Fruit fly (Drosophila melanogaster) whole organism, embryonic: ENCODE results near the gene CG7794.
A peak's percentile ranks its signal among the peaks of the same experiment; 100 is the strongest.

ENCODE experiments used
- CG1024 ChIP-seq: fragments of 200-800 bp; sonication (Bioruptor generic); IDR thresholded peaks from 2 replicates; pipeline ENCODE4 v1.3.6; 2022; ENCODE audit warnings: missing biosample characterization, missing genetic modification characterization
- CG11456 ChIP-seq: fragments of 200-800 bp; sonication (Bioruptor generic); IDR thresholded peaks from 3 replicates; pipeline ENCODE4 v1.3.6; 2022; ENCODE audit warnings: missing biosample characterization, missing genetic modification characterization
- CG12744 ChIP-seq: fragments of 200-800 bp; sonication (Bioruptor generic); optimal IDR thresholded peaks from 2 replicates; lab custom pipeline; 2016; ENCODE audit warnings: missing biosample characterization, missing genetic modification characterization
- CG16863 ChIP-seq: fragments of 200-800 bp; sonication (Bioruptor generic); optimal IDR thresholded peaks from 3 replicates; lab custom pipeline; 2016; ENCODE audit warnings: missing biosample characterization, missing genetic modification characterization
- CG1792 ChIP-seq: fragments of 200-800 bp; sonication (Bioruptor generic); optimal IDR thresholded peaks from 2 replicates; lab custom pipeline; 2016; ENCODE audit warnings: missing biosample characterization, missing genetic modification characterization
- CG2120 ChIP-seq: fragments of 200-800 bp; sonication (Bioruptor generic); optimal IDR thresholded peaks from 3 replicates; lab custom pipeline; 2016; ENCODE audit warnings: missing biosample characterization, missing genetic modification characterization
- CG31224 ChIP-seq: fragments of 200-800 bp; sonication (Bioruptor generic); IDR thresholded peaks from 2 replicates; pipeline ENCODE4 v1.3.6; 2022; ENCODE audit warnings: missing biosample characterization, missing genetic modification characterization
- CG31365 ChIP-seq: fragments of 200-800 bp; sonication (Bioruptor generic); optimal IDR thresholded peaks from 2 replicates; lab custom pipeline; 2018; ENCODE audit warnings: missing biosample characterization, mild to moderate bottlenecking, missing genetic modification characterization
- CG31441 ChIP-seq: fragments of 200-800 bp; sonication (Bioruptor generic); IDR thresholded peaks from 2 replicates; pipeline ENCODE4 v1.3.6; 2022; ENCODE audit warnings: missing biosample characterization, missing genetic modification characterization
- CG4360 ChIP-seq: fragments of 200-800 bp; sonication (Bioruptor generic); IDR thresholded peaks from 2 replicates; pipeline ENCODE4 v1.3.6; 2022; ENCODE audit warnings: missing biosample characterization, missing genetic modification characterization
- CG5245 ChIP-seq: fragments of 200-800 bp; sonication (Bioruptor generic); optimal IDR thresholded peaks from 3 replicates; lab custom pipeline; 2016; ENCODE audit warnings: missing biosample characterization, missing genetic modification characterization
- CG6175 ChIP-seq: fragments of 200-800 bp; sonication (Bioruptor generic); IDR thresholded peaks from 3 replicates; pipeline ENCODE4 v1.3.6; 2022; ENCODE audit warnings: missing biosample characterization, missing genetic modification characterization
- CG6654 ChIP-seq: fragments of 200-800 bp; sonication (Bioruptor generic); optimal IDR thresholded peaks from 2 replicates; lab custom pipeline; 2017; ENCODE audit warnings: missing biosample characterization, mild to moderate bottlenecking, missing genetic modification characterization
- CG7271 ChIP-seq: fragments of 200-800 bp; sonication (Bioruptor generic); optimal IDR thresholded peaks from 2 replicates; lab custom pipeline; 2018; ENCODE audit warnings: missing biosample characterization, mild to moderate bottlenecking, missing genetic modification characterization, moderate library complexity
- CG8388 ChIP-seq: fragments of 200-800 bp; sonication (Bioruptor generic); optimal IDR thresholded peaks from 2 replicates; lab custom pipeline; 2019; ENCODE audit warnings: missing biosample characterization, mild to moderate bottlenecking, missing genetic modification characterization, moderate library complexity
- CG8924 ChIP-seq: fragments of 200-800 bp; optimal IDR thresholded peaks from 3 replicates; lab custom pipeline; 2019; ENCODE audit warnings: missing biosample characterization, mild to moderate bottlenecking, missing genetic modification characterization, moderate library complexity
- CG9215 ChIP-seq: fragments of 200-800 bp; sonication (Bioruptor generic); IDR thresholded peaks from 2 replicates; pipeline ENCODE4 v1.3.6; 2022; ENCODE audit warnings: missing biosample characterization, missing genetic modification characterization
- CG9876 ChIP-seq: fragments of 200-800 bp; sonication (Bioruptor generic); optimal IDR thresholded peaks from 2 replicates; lab custom pipeline; 2016; ENCODE audit warnings: missing biosample characterization, missing genetic modification characterization
- CrebB ChIP-seq: fragments of 200-800 bp; sonication (Bioruptor generic); optimal IDR thresholded peaks from 3 replicates; lab custom pipeline; 2018; ENCODE audit warnings: missing biosample characterization, mild to moderate bottlenecking, missing genetic modification characterization
- Fer3 ChIP-seq: fragments of 200-800 bp; sonication (Bioruptor generic); optimal IDR thresholded peaks from 2 replicates; lab custom pipeline; 2018; ENCODE audit warnings: missing biosample characterization, mild to moderate bottlenecking, missing genetic modification characterization, moderate library complexity
- Hey ChIP-seq: fragments of 200-800 bp; sonication (Bioruptor generic); optimal IDR thresholded peaks from 3 replicates; lab custom pipeline; 2018; ENCODE audit warnings: missing biosample characterization, mild to moderate bottlenecking, missing genetic modification characterization
- Mad ChIP-seq: fragments of 200-800 bp; sonication (Bioruptor generic); optimal IDR thresholded peaks from 2 replicates; lab custom pipeline; 2016; ENCODE audit warnings: missing biosample characterization, missing genetic modification characterization
- NFAT ChIP-seq: fragments of 200-800 bp; sonication (Bioruptor generic); IDR thresholded peaks from 2 replicates; pipeline ENCODE4 v1.3.6; 2022; ENCODE audit warnings: missing biosample characterization, missing genetic modification characterization
- Poxn ChIP-seq: fragments of 200-800 bp; sonication (Bioruptor generic); IDR thresholded peaks from 2 replicates; pipeline ENCODE4 v1.3.6; 2022; ENCODE audit warnings: missing biosample characterization, missing genetic modification characterization
- Ravus ChIP-seq: fragments of 200-800 bp; sonication (Bioruptor generic); IDR thresholded peaks from 2 replicates; pipeline ENCODE4 v1.3.6; 2022; ENCODE audit warnings: missing biosample characterization, missing genetic modification characterization
- Sox100B ChIP-seq: fragments of 200-800 bp; sonication (Bioruptor generic); optimal IDR thresholded peaks from 3 replicates; lab custom pipeline; 2018; ENCODE audit warnings: missing biosample characterization, mild to moderate bottlenecking, missing genetic modification characterization
- TFAM ChIP-seq: fragments of 200-800 bp; sonication (Bioruptor generic); optimal IDR thresholded peaks from 2 replicates; lab custom pipeline; 2017; ENCODE audit warnings: missing biosample characterization, missing genetic modification characterization, inconsistent platforms
- Trl ChIP-seq, 3 experiments: fragments of >200 bp in 2 of 3; fragments of 200-800 bp in 1 of 3; sonication (Bioruptor generic) in 1 of 3; optimal IDR thresholded peaks; 2 replicates in 1 of 3; 3 replicates in 2 of 3; lab custom pipeline; 2016 to 2017; ENCODE audit warnings: missing biosample characterization in 1 of 3, missing genetic modification characterization in 1 of 3
- chm ChIP-seq: fragments of 200-800 bp; sonication (Bioruptor generic); IDR thresholded peaks from 2 replicates; pipeline ENCODE4 v1.3.6; 2022; ENCODE audit warnings: missing biosample characterization, missing genetic modification characterization
- dan ChIP-seq: fragments of 200-800 bp; sonication (Bioruptor generic); IDR thresholded peaks from 2 replicates; pipeline ENCODE4 v1.3.6; 2022; ENCODE audit warnings: missing biosample characterization, missing genetic modification characterization
- dmrt99B ChIP-seq: fragments of 200-800 bp; sonication (Bioruptor generic); optimal IDR thresholded peaks from 2 replicates; lab custom pipeline; 2018; ENCODE audit warnings: missing biosample characterization, mild to moderate bottlenecking, missing genetic modification characterization, moderate library complexity
- esg ChIP-seq: fragments of 200-800 bp; sonication (Bioruptor generic); conservative IDR thresholded peaks from 2 replicates; pipeline ENCODE4 v1.3.6; 2022; ENCODE audit warnings: missing biosample characterization, missing genetic modification characterization
- exex ChIP-seq: fragments of 200-800 bp; sonication (Bioruptor generic); optimal IDR thresholded peaks from 4 replicates; lab custom pipeline; 2018; ENCODE audit warnings: missing biosample characterization, mild to moderate bottlenecking, missing genetic modification characterization, moderate library complexity
- grau ChIP-seq: fragments of 200-800 bp; optimal IDR thresholded peaks from 3 replicates; lab custom pipeline; 2019; ENCODE audit warnings: missing biosample characterization, mild to moderate bottlenecking, missing genetic modification characterization, moderate library complexity
- gsb ChIP-seq: fragments of 200-800 bp; sonication (Bioruptor generic); IDR thresholded peaks from 2 replicates; pipeline ENCODE4 v1.3.6; 2022; ENCODE audit warnings: missing biosample characterization, missing genetic modification characterization
- gsb-n ChIP-seq: fragments of 200-800 bp; sonication (Bioruptor generic); optimal IDR thresholded peaks from 3 replicates; lab custom pipeline; 2018; ENCODE audit warnings: missing biosample characterization, mild to moderate bottlenecking, missing genetic modification characterization
- ind ChIP-seq: fragments of 200-800 bp; sonication (Bioruptor generic); optimal IDR thresholded peaks from 3 replicates; lab custom pipeline; 2016; ENCODE audit warnings: missing biosample characterization, missing genetic modification characterization
- insv ChIP-seq, 2 experiments: fragments of 200-800 bp; sonication (Bioruptor generic); optimal IDR thresholded peaks; 3 replicates each; lab custom pipeline; 2016 to 2018; ENCODE audit warnings: missing biosample characterization in 2 of 2, missing genetic modification characterization in 2 of 2
- jing ChIP-seq: fragments of 200-800 bp; sonication (Bioruptor generic); optimal IDR thresholded peaks from 2 replicates; lab custom pipeline; 2018; ENCODE audit warnings: missing biosample characterization, mild to moderate bottlenecking, missing genetic modification characterization
- lbe ChIP-seq: fragments of 200-800 bp; sonication (Bioruptor generic); optimal IDR thresholded peaks from 2 replicates; lab custom pipeline; 2016; ENCODE audit warnings: missing biosample characterization, mild to moderate bottlenecking, missing genetic modification characterization
- luna ChIP-seq: fragments of 200-800 bp; sonication (Bioruptor generic); optimal IDR thresholded peaks from 2 replicates; lab custom pipeline; 2016; ENCODE audit warnings: missing biosample characterization, missing genetic modification characterization
- oc ChIP-seq: fragments of 200-800 bp; sonication (Bioruptor generic); optimal IDR thresholded peaks from 2 replicates; lab custom pipeline; 2018; ENCODE audit warnings: missing biosample characterization, mild to moderate bottlenecking, missing genetic modification characterization, moderate library complexity
- otp ChIP-seq: fragments of 200-800 bp; sonication (Bioruptor generic); IDR thresholded peaks from 3 replicates; pipeline ENCODE4, ENCODE4 v1.3.6; 2022; ENCODE audit warnings: missing biosample characterization, missing genetic modification characterization
- pum ChIP-seq: fragments of 200-800 bp; sonication (Bioruptor generic); optimal IDR thresholded peaks from 2 replicates; lab custom pipeline; 2016; ENCODE audit warnings: missing biosample characterization, missing genetic modification characterization
- shn ChIP-seq: fragments of 200-800 bp; sonication (Bioruptor generic); optimal IDR thresholded peaks from 3 replicates; lab custom pipeline; 2016; ENCODE audit warnings: missing biosample characterization, missing genetic modification characterization
- sna ChIP-seq: fragments of 200-800 bp; sonication (Bioruptor generic); IDR thresholded peaks from 2 replicates; pipeline ENCODE4 v1.3.6; 2022; ENCODE audit warnings: missing biosample characterization, missing genetic modification characterization; ENCODE audit not compliant: partially characterized antibody
- tap ChIP-seq: fragments of 200-800 bp; optimal IDR thresholded peaks from 3 replicates; lab custom pipeline; 2019; ENCODE audit warnings: missing biosample characterization, mild to moderate bottlenecking, missing genetic modification characterization, moderate library complexity
- tio ChIP-seq: fragments of 200-800 bp; sonication (Bioruptor generic); optimal IDR thresholded peaks from 2 replicates; lab custom pipeline; 2017; ENCODE audit warnings: missing biosample characterization, missing genetic modification characterization, inconsistent platforms
- ttk ChIP-seq: fragments of 200-800 bp; sonication (Bioruptor generic); IDR thresholded peaks from 2 replicates; pipeline ENCODE4 v2.1.2; 2022; ENCODE audit warnings: missing biosample characterization, missing genetic modification characterization
- tx ChIP-seq: fragments of 200-800 bp; sonication (Bioruptor generic); optimal IDR thresholded peaks from 2 replicates; lab custom pipeline; 2016; ENCODE audit warnings: missing biosample characterization, missing genetic modification characterization
- unpg ChIP-seq: fragments of 200-800 bp; sonication (Bioruptor generic); optimal IDR thresholded peaks from 3 replicates; lab custom pipeline; 2018; ENCODE audit warnings: missing biosample characterization, mild to moderate bottlenecking, missing genetic modification characterization, moderate library complexity

The CG7794 gene

dm6 chr3R:18018828-18019461, 4.6 kb upstream of the CG7794 start, which contains the start of gene DNaseII (continued):
- TF ChIP-seq Hey (tag; lab: Kevin White, UChicago): no peak
- peak; percentile 19 for TF ChIP-seq CG1792 (GFP tag; lab: Kevin White, UChicago)
- TF ChIP-seq chm (GFP tag; lab: Robert Waterston, UW): no peak
- TF ChIP-seq CG7271: no peak
- no peak for TF ChIP-seq CG9215 (GFP tag; lab: Robert Waterston, UW)
- TF ChIP-seq Trl (optimal IDR thresholded peaks at IDR 0.05; lab: Kevin White, UChicago): no peak
- no peak for TF ChIP-seq Trl (GFP tag; optimal IDR thresholded peaks at IDR 0.05; lab: Kevin White, UChicago)
- TF ChIP-seq CG2120 (GFP tag; lab: Kevin White, UChicago): peak; percentile 52
- no peak for TF ChIP-seq luna (GFP tag; lab: Kevin White, UChicago)
- TF ChIP-seq gsb (GFP tag; lab: Robert Waterston, UW): no peak
- TF ChIP-seq CG31441 (GFP tag; lab: Robert Waterston, UW): peak; percentile 34; the same call in 1 of the 2 replicates
- TF ChIP-seq CG5245 (GFP tag; lab: Kevin White, UChicago): peak; percentile 5
- TF ChIP-seq Fer3 (tag; lab: Kevin White, UChicago): peak; percentile 37
- no peak for TF ChIP-seq CG6175 (GFP tag; lab: Robert Waterston, UW)
- TF ChIP-seq CG4360 (GFP tag; lab: Robert Waterston, UW): no peak
- no peak for TF ChIP-seq sna (GFP tag; lab: Robert Waterston, UW)
- no peak for TF ChIP-seq otp (GFP tag; lab: Robert Waterston, UW)
- TF ChIP-seq Poxn (GFP tag; lab: Robert Waterston, UW): no peak
- no peak for TF ChIP-seq CG9876 (GFP tag; lab: Kevin White, UChicago)
- no peak for TF ChIP-seq TFAM (GFP tag; lab: Kevin White, UChicago)
- TF ChIP-seq dan (GFP tag; lab: Robert Waterston, UW): no peak
- TF ChIP-seq CG8388 (GFP tag; lab: Kevin White, UChicago): peak; percentile 10
- TF ChIP-seq exex (tag; lab: Kevin White, UChicago): peak; percentile 22
- 0 out of 2 replicates have a peak, but pooled peaks have one; percentile 11 for TF ChIP-seq esg
- no peak for TF ChIP-seq grau (tag; lab: Kevin White, UChicago)
- TF ChIP-seq shn (GFP tag; lab: Kevin White, UChicago): no peak
- TF ChIP-seq Ravus (GFP tag; lab: Robert Waterston, UW): no peak
- no peak for TF ChIP-seq CG16863
- TF ChIP-seq Mad (GFP tag; lab: Kevin White, UChicago): no peak
- peak; percentile 42 for TF ChIP-seq tap (tag; lab: Kevin White, UChicago)
- TF ChIP-seq CG1024: no peak
- no peak for TF ChIP-seq lbe (GFP tag; lab: Kevin White, UChicago)
- TF ChIP-seq oc: no peak
- TF ChIP-seq gsb-n (tag; lab: Kevin White, UChicago): no peak
- no peak for TF ChIP-seq Sox100B (GFP tag; lab: Kevin White, UChicago)
- no peak for TF ChIP-seq jing (GFP tag; lab: Kevin White, UChicago)
- no peak; the same call in 2 of the 3 replicates for TF ChIP-seq CG11456 (GFP tag; lab: Robert Waterston, UW)
- TF ChIP-seq CG6654: no peak
- TF ChIP-seq pum (GFP tag; lab: Kevin White, UChicago): no peak
- TF ChIP-seq insv (GFP tag; optimal IDR thresholded peaks at IDR 0.05; lab: Kevin White, UChicago): no peak
- TF ChIP-seq NFAT (GFP tag; lab: Robert Waterston, UW): no peak
- TF ChIP-seq CG8924 (tag; lab: Kevin White, UChicago): peak; percentile 38
- peak; percentile 51 for TF ChIP-seq unpg (GFP tag; lab: Kevin White, UChicago)
- TF ChIP-seq tx (GFP tag; lab: Kevin White, UChicago): no peak
- peak; percentile 34 for TF ChIP-seq dmrt99B
- no peak for TF ChIP-seq ttk
- no peak for TF ChIP-seq CG31365
- TF ChIP-seq CrebB (tag; lab: Kevin White, UChicago): no peak
- TF ChIP-seq ind: peak; percentile 38
- no peak for TF ChIP-seq tio (GFP tag; lab: Kevin White, UChicago)
- no peak for TF ChIP-seq CG31224 (GFP tag; lab: Robert Waterston, UW)
- TF ChIP-seq CG12744 (GFP tag; lab: Kevin White, UChicago): no peak
